3 worm cellular contexts compared by ENCODE assay signal in genomic region chrIII:5203310-5203709, ce11.
TF ChIP-seq lines count a peak whose summit lies in the region.

No protein-coding gene starts in this region.

TF ChIP-seq in whole organism, L1 larva, 84 proteins besides CTCF, POLR2A, EP300 and RAD21:
- TF ChIP-seq nhr-84 (tag; optimal IDR thresholded peaks at IDR 0.05; lab: Kevin White, UChicago) (no peak), zip-4 (GFP tag; optimal IDR thresholded peaks at IDR 0.05; lab: Kevin White, UChicago) (no peak), alr-1 (tag; optimal IDR thresholded peaks at IDR 0.05; lab: Kevin White, UChicago; ENCODE audit: borderline replicate concordance) (no peak), elt-2 (tag; optimal IDR thresholded peaks at IDR 0.05; lab: Kevin White, UChicago) (no peak), ceh-88 (GFP tag; IDR thresholded peaks at IDR 0.05; lab: Robert Waterston, UW) (no peak), nhr-71 (tag; optimal IDR thresholded peaks at IDR 0.05; lab: Kevin White, UChicago) (peak; percentile 11), C04F5.9 (tag; optimal IDR thresholded peaks at IDR 0.05; lab: Kevin White, UChicago) (no peak)

TF ChIP-seq in whole organism, L4 larva, 104 proteins besides CTCF, POLR2A, EP300 and RAD21:
- no peak for TF ChIP-seq ZK546.5 (tag; optimal IDR thresholded peaks at IDR 0.05; lab: Kevin White, UChicago)
- no peak for TF ChIP-seq daf-16 (GFP tag; optimal IDR thresholded peaks at IDR 0.05; lab: Kevin White, UChicago)
- peak; percentile 82 for TF ChIP-seq daf-16 (tag; optimal IDR thresholded peaks at IDR 0.05; lab: Kevin White, UChicago)
- TF ChIP-seq lim-7 (GFP tag; IDR thresholded peaks at IDR 0.05; lab: Robert Waterston, UW): no peak
- no peak for TF ChIP-seq gei-8 (GFP tag; optimal IDR thresholded peaks at IDR 0.05; lab: Kevin White, UChicago)
- no peak for TF ChIP-seq ZK337.2 (GFP tag; IDR thresholded peaks at IDR 0.05; lab: Robert Waterston, UW)
- peak; percentile 29 for TF ChIP-seq dve-1 (tag; optimal IDR thresholded peaks at IDR 0.05; lab: Kevin White, UChicago; ENCODE audit: insufficient read depth)
- TF ChIP-seq pha-4 (GFP tag; IDR thresholded peaks at IDR 0.05; lab: Robert Waterston, UW): peak; percentile 36; the same call in 1 of the 2 replicates
- no peak for TF ChIP-seq pha-4 (tag; optimal IDR thresholded peaks at IDR 0.05; lab: Kevin White, UChicago)
- peak; percentile 27; the same call in 1 of the 2 replicates for TF ChIP-seq dmd-6 (GFP tag; IDR thresholded peaks at IDR 0.05; lab: Robert Waterston, UW)
- no peak for TF ChIP-seq mes-2 (tag; optimal IDR thresholded peaks at IDR 0.05; lab: Kevin White, UChicago; ENCODE audit: poor library complexity, severe bottlenecking)
- no peak for TF ChIP-seq egl-43 (GFP tag; IDR thresholded peaks at IDR 0.05; lab: Robert Waterston, UW)
- TF ChIP-seq F44E2.7 (GFP tag; IDR thresholded peaks at IDR 0.05; lab: Robert Waterston, UW): no peak
- no peak for TF ChIP-seq vab-7 (GFP tag; IDR thresholded peaks at IDR 0.05; lab: Robert Waterston, UW)
- TF ChIP-seq lin-38 (GFP tag; IDR thresholded peaks at IDR 0.05; lab: Robert Waterston, UW): peak; percentile 46
- TF ChIP-seq mep-1 (tag; optimal IDR thresholded peaks at IDR 0.05; lab: Kevin White, UChicago): peak; percentile 13
- TF ChIP-seq nhr-28 (tag; optimal IDR thresholded peaks at IDR 0.05; lab: Kevin White, UChicago): peak; percentile 96
- peak; percentile 27 for TF ChIP-seq nhr-102 (tag; optimal IDR thresholded peaks at IDR 0.05; lab: Kevin White, UChicago)
- TF ChIP-seq lin-13 (GFP tag; optimal IDR thresholded peaks at IDR 0.05; lab: Kevin White, UChicago): peak; percentile 15

TF ChIP-seq in whole organism, young adult, 124 proteins besides CTCF, POLR2A, EP300 and RAD21:
- TF ChIP-seq nfyb-1 (GFP tag; IDR thresholded peaks at IDR 0.05; lab: Robert Waterston, UW) (0 out of 2 replicates have a peak, but pooled peaks have one; percentile 29), aptf-3 (GFP tag; IDR thresholded peaks at IDR 0.05; lab: Robert Waterston, UW) (no peak), attf-3 (GFP tag; conservative IDR thresholded peaks at IDR 0.05; lab: Robert Waterston, UW) (no peak), unc-62 (GFP tag; optimal IDR thresholded peaks at IDR 0.05; lab: Kevin White, UChicago) (no peak), B0035.1 (tag; optimal IDR thresholded peaks at IDR 0.05; lab: Kevin White, UChicago) (no peak), unc-130 (GFP tag; optimal IDR thresholded peaks at IDR 0.05; lab: Kevin White, UChicago) (peak; percentile 40), hrde-1 (tag; optimal IDR thresholded peaks at IDR 0.05; lab: Kevin White, UChicago; ENCODE audit: borderline replicate concordance) (peak; percentile 84), madf-6 (GFP tag; IDR thresholded peaks at IDR 0.05; lab: Robert Waterston, UW) (0 out of 2 replicates have a peak, but pooled peaks have one; percentile 20), dox-1 (GFP tag; IDR thresholded peaks at IDR 0.05; lab: Robert Waterston, UW) (no peak), attf-5 (GFP tag; optimal IDR thresholded peaks at IDR 0.05; lab: Kevin White, UChicago) (no peak), madf-3 (GFP tag; IDR thresholded peaks at IDR 0.05; lab: Robert Waterston, UW) (0 out of 2 replicates have a peak, but pooled peaks have one; percentile 59), ceh-58 (GFP tag; IDR thresholded peaks at IDR 0.05; lab: Robert Waterston, UW) (no peak), F49E8.2 (tag; optimal IDR thresholded peaks at IDR 0.05; lab: Kevin White, UChicago; ENCODE audit: insufficient read depth) (peak; percentile 45), atf-7 (tag; optimal IDR thresholded peaks at IDR 0.05; lab: Kevin White, UChicago) (no peak), K11D2.4 (GFP tag; IDR thresholded peaks at IDR 0.05; lab: Robert Waterston, UW) (no peak)
TF ChIP-seq in whole organism, young adult: peak in this region for 6.
